Worm (Caenorhabditis elegans): ENCODE data around the gene fic-1.

ce11 chrIV:10909708-10910107, 27.5 kb upstream of the fic-1 start, which contains the start of gene pyk-2:
- TF ChIP-seq elt-2 (tag; optimal IDR thresholded peaks at IDR 0.05) (no peak), hlh-15 (tag; optimal IDR thresholded peaks at IDR 0.05) (no peak), pros-1 (tag; optimal IDR thresholded peaks at IDR 0.05) (no peak), hlh-13 (GFP tag; optimal IDR thresholded peaks at IDR 0.05) (no peak), tbx-7 (tag; optimal IDR thresholded peaks at IDR 0.05) (no peak), ceh-24 (tag; optimal IDR thresholded peaks at IDR 0.05) (no peak), sox-4 (tag; optimal IDR thresholded peaks at IDR 0.05) (no peak), pha-4 (tag; optimal IDR thresholded peaks at IDR 0.05) (no peak), dve-1 (tag; optimal IDR thresholded peaks at IDR 0.05) (no peak)
